Fruit fly (Drosophila melanogaster) S2 (cell line): ENCODE results near the gene AdoR.

ENCODE experiments used
- CG8478 ChIP-seq: fragments of >200 bp; optimal IDR thresholded peaks from 2 replicates; lab custom pipeline; 2018
- CTCF ChIP-seq, 2 experiments: fragments of >200 bp; optimal IDR thresholded peaks; 2 replicates each; lab custom pipeline; 2018

DNA sequence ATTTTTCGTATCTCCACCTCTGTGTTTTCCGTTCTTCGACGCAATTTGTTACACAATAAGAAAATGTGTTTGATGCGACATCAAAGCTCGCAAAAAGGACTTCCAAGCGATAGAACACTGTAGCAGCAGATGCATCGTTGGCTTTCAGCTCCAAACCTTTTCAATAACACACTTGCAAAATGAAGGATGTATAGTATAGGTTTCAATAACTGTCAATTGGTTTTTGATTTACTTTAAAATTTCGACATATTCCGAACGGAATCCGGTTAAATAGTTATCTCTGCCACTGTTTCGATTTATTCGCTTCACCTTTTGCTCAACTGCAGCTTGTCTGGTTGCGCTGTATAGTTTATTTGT, 48.5 kb downstream of the AdoR start:
- TF ChIP-seq CG8478 (lab: Kevin White, UChicago) (no peak), CTCF (optimal IDR thresholded peaks at IDR 0.05; lab: Kevin White, UChicago) (no peak)
